Worm (Caenorhabditis elegans): ENCODE results near the gene R05H5.7.
A peak's percentile ranks its signal among the peaks of the same experiment; 100 is the strongest.

The R05H5.7 gene

DNA sequence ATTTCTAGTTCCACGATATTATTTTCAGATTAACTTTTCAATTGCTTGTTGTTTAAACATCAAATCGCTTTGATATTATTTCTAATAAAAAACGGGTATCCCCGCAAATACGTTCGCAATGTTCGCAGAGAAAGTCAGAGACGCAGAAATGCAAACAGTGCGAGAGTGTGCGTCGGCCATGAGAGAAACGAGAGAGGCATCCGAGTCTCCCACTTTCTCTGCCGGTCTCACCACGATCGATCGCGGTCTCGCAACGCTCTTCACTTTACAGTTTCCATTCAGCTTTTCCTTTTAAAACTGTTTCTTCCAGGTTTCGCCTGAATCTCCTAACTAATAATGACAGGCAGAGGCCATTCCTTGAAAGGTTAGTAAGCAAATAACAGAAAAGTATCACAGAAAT is 18.0 kb upstream of the R05H5.7 start, which contains the start of gene F33H1.4 (continued):
- TF ChIP-seq tra-1 (GFP tag; IDR thresholded peaks at IDR 0.05) (no peak), mdt-29 (GFP tag; IDR thresholded peaks at IDR 0.05) (no peak), nhr-48 (tag; optimal IDR thresholded peaks at IDR 0.05) (peak; percentile 21), sdz-12 (GFP tag; optimal IDR thresholded peaks at IDR 0.05) (no peak), lim-7 (GFP tag; IDR thresholded peaks at IDR 0.05) (no peak), egl-43 (GFP tag; IDR thresholded peaks at IDR 0.05) (no peak), zag-1 (tag; optimal IDR thresholded peaks at IDR 0.05) (no peak), T26A8.4 (GFP tag; IDR thresholded peaks at IDR 0.05) (peak; percentile 25; the same call in 1 of the 2 replicates), dmd-8 (GFP tag; IDR thresholded peaks at IDR 0.05) (no peak), dve-1 (tag; optimal IDR thresholded peaks at IDR 0.05; ENCODE audit: insufficient read depth) (no peak), nhr-10 (tag; optimal IDR thresholded peaks at IDR 0.05) (no peak), skn-1 (tag; optimal IDR thresholded peaks at IDR 0.05) (no peak), Y105C5A.15 (GFP tag; IDR thresholded peaks at IDR 0.05) (no peak), lin-15B (tag; optimal IDR thresholded peaks at IDR 0.05) (no peak), lin-38 (GFP tag; IDR thresholded peaks at IDR 0.05) (peak; percentile 57; the same call in 1 of the 2 replicates), aha-1 (tag) (no peak), nhr-102 (tag; optimal IDR thresholded peaks at IDR 0.05) (no peak), madf-9 (GFP tag; conservative IDR thresholded peaks at IDR 0.05) (no peak), aly-2 (tag; optimal IDR thresholded peaks at IDR 0.05) (no peak), hif-1 (tag; optimal IDR thresholded peaks at IDR 0.05) (no peak), pha-4 (GFP tag; IDR thresholded peaks at IDR 0.05) (no peak), pha-4 (tag; optimal IDR thresholded peaks at IDR 0.05) (no peak), pqm-1 (tag; optimal IDR thresholded peaks at IDR 0.05) (no peak), nhr-11 (tag; optimal IDR thresholded peaks at IDR 0.05) (peak; percentile 80), vab-7 (GFP tag; IDR thresholded peaks at IDR 0.05) (no peak), ZK546.5 (tag; optimal IDR thresholded peaks at IDR 0.05) (no peak), dmd-6 (GFP tag; IDR thresholded peaks at IDR 0.05) (no peak; the same call in 1 of the 2 replicates), nhr-42 (GFP tag; IDR thresholded peaks at IDR 0.05) (0 out of 2 replicates have a peak, but pooled peaks have one; percentile 15), mxl-3 (GFP tag; optimal IDR thresholded peaks at IDR 0.05) (no peak), lin-39 (tag; optimal IDR thresholded peaks at IDR 0.05) (no peak), unc-39 (tag; optimal IDR thresholded peaks at IDR 0.05) (no peak), duxl-1 (tag; optimal IDR thresholded peaks at IDR 0.05; ENCODE audit: poor library complexity) (peak; percentile 44), dmd-9 (GFP tag; IDR thresholded peaks at IDR 0.05) (no peak), nhr-237 (tag; optimal IDR thresholded peaks at IDR 0.05) (no peak), F10B5.3 (tag; optimal IDR thresholded peaks at IDR 0.05) (no peak), ces-1 (GFP tag; optimal IDR thresholded peaks at IDR 0.05) (no peak), ceh-62 (tag; optimal IDR thresholded peaks at IDR 0.05) (no peak), zip-2 (tag; optimal IDR thresholded peaks at IDR 0.05) (no peak), fos-1 (tag; optimal IDR thresholded peaks at IDR 0.05) (no peak), saeg-2 (GFP tag; IDR thresholded peaks at IDR 0.05) (no peak), spr-1 (tag; optimal IDR thresholded peaks at IDR 0.05) (no peak), rbr-2 (tag; optimal IDR thresholded peaks at IDR 0.05) (peak; percentile 3), ZK337.2 (GFP tag; IDR thresholded peaks at IDR 0.05) (no peak), ceh-32 (tag; optimal IDR thresholded peaks at IDR 0.05; ENCODE audit: poor library complexity) (no peak), F44E2.7 (GFP tag; IDR thresholded peaks at IDR 0.05) (no peak), cey-2 (tag; optimal IDR thresholded peaks at IDR 0.05; ENCODE audit: borderline replicate concordance, insufficient read depth) (no peak), hlh-11 (tag; optimal IDR thresholded peaks at IDR 0.05) (peak; percentile 51), mxl-2 (GFP tag; conservative IDR thresholded peaks at IDR 0.05) (no peak), arid-1 (GFP tag; conservative IDR thresholded peaks at IDR 0.05) (peak; percentile 62; the same call in 1 of the 2 replicates), set-16 (GFP tag; IDR thresholded peaks at IDR 0.05) (no peak), nhr-111 (GFP tag; optimal IDR thresholded peaks at IDR 0.05) (no peak), ceh-44 (GFP tag; IDR thresholded peaks at IDR 0.05) (no peak)

Data from whole organism, L4 larva.